Worm (Caenorhabditis elegans) whole organism, early embryonic: ENCODE data around the gene soc-1.

ENCODE experiments used
- B0310.2 ChIP-seq: sonication (generic microtip); optimal IDR thresholded peaks from 2 replicates; lab custom pipeline; 2016; ENCODE audit warnings: mild to moderate bottlenecking, missing genetic modification characterization, missing compliant biosample characterization
- F13C5.2 ChIP-seq: sonication (generic microtip); optimal IDR thresholded peaks from 2 replicates; lab custom pipeline; 2017; ENCODE audit warnings: mild to moderate bottlenecking, missing genetic modification characterization, inconsistent platforms, missing compliant biosample characterization
- aly-1 ChIP-seq: sonication (generic microtip); optimal IDR thresholded peaks from 2 replicates; lab custom pipeline; 2016; ENCODE audit warnings: missing genetic modification characterization, missing compliant biosample characterization
- ama-1 ChIP-seq: fragments of 150-350 bp; optimal IDR thresholded peaks from 2 replicates; lab custom pipeline; 2014
- ceh-13 ChIP-seq: fragments of 200-800 bp; sonication (Bioruptor generic); optimal IDR thresholded peaks from 2 replicates; lab custom pipeline; 2018; ENCODE audit warnings: mild to moderate bottlenecking, missing genetic modification characterization, missing compliant biosample characterization
- ceh-36 ChIP-seq: sonication (generic microtip); optimal IDR thresholded peaks from 2 replicates; lab custom pipeline; 2016; ENCODE audit warnings: missing genetic modification characterization, inconsistent platforms, missing compliant biosample characterization
- ets-7 ChIP-seq: sonication (generic microtip); optimal IDR thresholded peaks from 2 replicates; lab custom pipeline; 2016; ENCODE audit warnings: missing genotype, missing genetic modification characterization, missing compliant biosample characterization
- flt-1 ChIP-seq: fragments of 200-800 bp; sonication (Bioruptor generic); IDR thresholded peaks from 2 replicates; pipeline ENCODE4 v1.3.6; 2022; ENCODE audit warnings: missing genetic modification characterization, missing compliant biosample characterization
- hmbx-1 ChIP-seq: sonication (generic microtip); optimal IDR thresholded peaks from 2 replicates; lab custom pipeline; 2016; ENCODE audit warnings: mild to moderate bottlenecking, missing genetic modification characterization, missing compliant biosample characterization
- hmg-4 ChIP-seq: fragments of 200-800 bp; sonication (Bioruptor generic); optimal IDR thresholded peaks from 2 replicates; lab custom pipeline; 2018; ENCODE audit warnings: mild to moderate bottlenecking, missing genetic modification characterization, missing compliant biosample characterization
- hnd-1 ChIP-seq: sonication (generic microtip); optimal IDR thresholded peaks from 2 replicates; lab custom pipeline; 2016; ENCODE audit warnings: missing genetic modification characterization, missing compliant biosample characterization
- pes-1 ChIP-seq: fragments of 200-800 bp; sonication (Bioruptor generic); IDR thresholded peaks from 2 replicates; pipeline ENCODE4 v1.3.6; 2022; ENCODE audit warnings: missing genetic modification reagents, missing genetic modification characterization, missing compliant biosample characterization
- scrt-1 ChIP-seq: fragments of 200-800 bp; sonication (Bioruptor generic); IDR thresholded peaks from 2 replicates; pipeline ENCODE4 v1.3.6; 2022; ENCODE audit warnings: missing genetic modification characterization, missing compliant biosample characterization
- sea-1 ChIP-seq: fragments of 200-800 bp; sonication (Bioruptor generic); conservative IDR thresholded peaks from 2 replicates; pipeline ENCODE4 v1.3.6; 2022; ENCODE audit warnings: missing genetic modification characterization, missing compliant biosample characterization
- tbx-11 ChIP-seq: fragments of 200-800 bp; sonication (Bioruptor generic); IDR thresholded peaks from 2 replicates; pipeline ENCODE4 v1.3.6; 2022; ENCODE audit warnings: missing genetic modification characterization, missing compliant biosample characterization
- tbx-37 ChIP-seq: fragments of 200-800 bp; sonication (Bioruptor generic); conservative IDR thresholded peaks from 2 replicates; pipeline ENCODE4 v1.3.6; 2022; ENCODE audit warnings: missing genetic modification reagents, missing genetic modification characterization, missing compliant biosample characterization
- tra-4 ChIP-seq: sonication (generic microtip); optimal IDR thresholded peaks from 2 replicates; lab custom pipeline; 2017; ENCODE audit warnings: missing genetic modification characterization, missing compliant biosample characterization

The soc-1 gene

DNA sequence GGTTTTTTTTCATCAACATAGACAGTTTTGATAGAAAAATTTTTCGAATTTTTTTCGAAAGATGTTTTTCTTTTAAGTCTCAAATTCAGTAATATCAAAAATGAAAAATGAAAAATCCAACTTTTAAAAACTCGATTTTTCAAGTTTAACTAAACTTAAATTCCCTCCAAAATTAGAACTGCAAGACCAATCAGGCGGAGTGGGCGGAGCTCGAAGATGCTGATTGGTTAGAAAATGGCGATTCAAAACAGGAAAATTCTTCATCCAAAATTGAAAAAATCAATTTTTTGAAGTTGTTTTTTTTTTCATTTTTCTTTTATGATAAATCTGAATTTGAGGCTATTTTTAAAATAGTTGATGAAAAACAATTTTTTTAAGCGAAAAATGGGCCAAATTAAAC, 18.0 kb upstream of the soc-1 start:
- no peak for TF ChIP-seq B0310.2 (tag; lab: Kevin White, UChicago)
- no peak for TF ChIP-seq ama-1 (lab: Kevin White, UChicago)
- TF ChIP-seq aly-1 (tag; lab: Kevin White, UChicago) = no peak
- no peak for TF ChIP-seq sea-1
- TF ChIP-seq pes-1 = no peak
- TF ChIP-seq ceh-36 (tag; lab: Kevin White, UChicago) = no peak

- TF ChIP-seq tbx-37 (GFP tag; lab: Robert Waterston, UW) = no peak
- no peak for TF ChIP-seq ceh-13 (GFP tag; lab: Kevin White, UChicago)
- no peak for TF ChIP-seq hmg-4 (GFP tag; lab: Kevin White, UChicago)
- no peak for TF ChIP-seq tbx-11 (GFP tag; lab: Robert Waterston, UW)
- no peak for TF ChIP-seq hnd-1 (tag; lab: Kevin White, UChicago)
- no peak for TF ChIP-seq pes-1
- TF ChIP-seq aly-1 (tag; lab: Kevin White, UChicago) = no peak
- no peak for TF ChIP-seq sea-1
- TF ChIP-seq tra-4 (tag; lab: Kevin White, UChicago) = no peak
- TF ChIP-seq flt-1 = no peak
- TF ChIP-seq ama-1 (lab: Kevin White, UChicago) = no peak
- no peak for TF ChIP-seq F13C5.2 (tag; lab: Kevin White, UChicago)
Observed at ce11 chrV:4626344-4626743, 16.4 kb upstream of the soc-1 start.

DNA sequence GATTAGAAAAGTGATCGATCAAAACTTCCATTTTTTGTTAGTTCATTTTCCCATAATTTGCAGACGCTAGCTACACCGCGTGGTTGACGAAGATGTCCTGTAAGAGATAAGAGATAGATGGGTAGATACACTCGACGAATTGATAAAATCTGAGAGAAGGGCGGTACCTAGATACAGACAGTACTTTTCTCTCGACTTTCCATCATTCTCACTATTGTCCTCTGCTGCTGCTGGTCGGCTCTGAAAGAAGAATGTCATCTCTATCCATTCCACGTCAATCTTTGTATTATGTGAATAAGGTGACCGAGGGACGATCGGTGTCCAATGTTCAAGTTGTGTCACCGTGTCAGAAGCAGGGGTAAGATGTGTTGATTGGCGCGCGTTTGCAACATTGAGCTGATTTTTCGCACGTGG, 14.2 kb upstream of the soc-1 start, which contains the start of gene pmt-2:
pmt-2 (plus strand) TSS at position 64 of the 414 bp plus-strand sequence.
- no peak for TF ChIP-seq pes-1
- TF ChIP-seq B0310.2 (tag; lab: Kevin White, UChicago) = no peak
- TF ChIP-seq hmbx-1 (tag; lab: Kevin White, UChicago) = no peak
- no peak for TF ChIP-seq tbx-11 (GFP tag; lab: Robert Waterston, UW)
- no peak for TF ChIP-seq F13C5.2 (tag; lab: Kevin White, UChicago)
- no peak for TF ChIP-seq ceh-36 (tag; lab: Kevin White, UChicago)
- no peak for TF ChIP-seq tbx-37 (GFP tag; lab: Robert Waterston, UW)
- TF ChIP-seq tra-4 (tag; lab: Kevin White, UChicago) = no peak
- no peak for TF ChIP-seq ceh-13 (GFP tag; lab: Kevin White, UChicago)
- no peak for TF ChIP-seq aly-1 (tag; lab: Kevin White, UChicago)
- no peak for TF ChIP-seq flt-1
- no peak for TF ChIP-seq sea-1
- TF ChIP-seq ets-7 = no peak
- TF ChIP-seq ama-1 (lab: Kevin White, UChicago) = no peak
- no peak for TF ChIP-seq hmg-4 (GFP tag; lab: Kevin White, UChicago)
- no peak for TF ChIP-seq hnd-1 (tag; lab: Kevin White, UChicago)
- no peak for TF ChIP-seq scrt-1 (GFP tag; lab: Robert Waterston, UW)

- TF ChIP-seq tbx-37 (GFP tag; lab: Robert Waterston, UW) (no peak), aly-1 (tag; lab: Kevin White, UChicago) (no peak), scrt-1 (GFP tag; lab: Robert Waterston, UW) (no peak), hmg-4 (GFP tag; lab: Kevin White, UChicago) (no peak), flt-1 (no peak), ama-1 (lab: Kevin White, UChicago) (no peak), sea-1 (no peak), tra-4 (tag; lab: Kevin White, UChicago) (no peak), pes-1 (no peak), B0310.2 (tag; lab: Kevin White, UChicago) (no peak), hnd-1 (tag; lab: Kevin White, UChicago) (no peak), F13C5.2 (tag; lab: Kevin White, UChicago) (no peak), hmbx-1 (tag; lab: Kevin White, UChicago) (no peak), tbx-11 (GFP tag; lab: Robert Waterston, UW) (no peak), ets-7 (no peak), ceh-36 (tag; lab: Kevin White, UChicago) (no peak), ceh-13 (GFP tag; lab: Kevin White, UChicago) (no peak)
Observed at ce11 chrV:4630267-4630666, 12.5 kb upstream of the soc-1 start.

DNA sequence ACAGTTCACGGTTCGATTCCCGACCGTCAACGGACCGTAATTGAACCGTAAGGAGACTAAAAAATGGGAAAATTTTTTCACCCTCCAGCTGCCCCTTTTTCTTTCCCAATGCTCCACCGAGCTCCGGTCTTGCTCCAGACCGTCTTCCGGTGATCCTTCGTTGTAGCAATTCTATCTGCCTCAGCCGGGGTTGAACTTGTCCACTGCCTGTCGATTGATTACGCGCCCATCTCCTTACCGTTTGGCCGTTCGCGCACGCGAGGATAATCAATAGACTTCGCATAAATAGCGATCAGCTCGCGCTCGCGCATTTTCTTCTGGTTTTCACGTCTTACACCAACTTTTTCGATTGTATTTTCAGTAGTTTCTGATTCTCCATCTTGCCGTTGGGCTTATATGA, 9.9 kb upstream of the soc-1 start:
- 0 out of 2 replicates have a peak, but pooled peaks have one; percentile 49 for TF ChIP-seq scrt-1 (GFP tag; lab: Robert Waterston, UW)

DNA sequence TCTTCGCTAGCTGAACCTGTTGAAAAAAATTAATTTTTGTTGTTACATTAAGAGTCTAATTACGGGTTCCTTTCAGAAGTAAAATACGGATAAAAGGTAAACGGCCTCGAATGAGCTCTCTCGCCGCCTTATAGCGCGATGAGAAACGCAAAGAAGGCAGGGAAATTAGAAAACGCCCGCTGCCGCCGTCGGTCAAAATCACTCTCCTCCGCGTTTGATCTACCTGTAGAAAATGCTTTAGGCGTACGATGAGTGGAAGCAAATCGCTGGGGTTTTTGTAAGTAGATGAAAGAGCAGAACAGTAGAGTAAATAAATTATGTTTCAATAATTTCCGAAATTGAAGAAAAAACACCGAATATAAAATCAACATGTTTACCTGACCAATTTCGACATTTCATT, 5.6 kb upstream of the soc-1 start:
- TF ChIP-seq sea-1 = no peak

- no peak for TF ChIP-seq ets-7
- TF ChIP-seq ceh-13 (GFP tag; lab: Kevin White, UChicago) = no peak
- no peak for TF ChIP-seq hmg-4 (GFP tag; lab: Kevin White, UChicago)
- TF ChIP-seq scrt-1 (GFP tag; lab: Robert Waterston, UW) = no peak
- no peak for TF ChIP-seq aly-1 (tag; lab: Kevin White, UChicago)
- no peak for TF ChIP-seq ama-1 (lab: Kevin White, UChicago)
- TF ChIP-seq pes-1 = no peak
- TF ChIP-seq tra-4 (tag; lab: Kevin White, UChicago) = no peak
- no peak for TF ChIP-seq tbx-37 (GFP tag; lab: Robert Waterston, UW)
- TF ChIP-seq flt-1 = no peak
Observed at ce11 chrV:4640501-4641150, 2.1 kb upstream of the soc-1 start.

DNA sequence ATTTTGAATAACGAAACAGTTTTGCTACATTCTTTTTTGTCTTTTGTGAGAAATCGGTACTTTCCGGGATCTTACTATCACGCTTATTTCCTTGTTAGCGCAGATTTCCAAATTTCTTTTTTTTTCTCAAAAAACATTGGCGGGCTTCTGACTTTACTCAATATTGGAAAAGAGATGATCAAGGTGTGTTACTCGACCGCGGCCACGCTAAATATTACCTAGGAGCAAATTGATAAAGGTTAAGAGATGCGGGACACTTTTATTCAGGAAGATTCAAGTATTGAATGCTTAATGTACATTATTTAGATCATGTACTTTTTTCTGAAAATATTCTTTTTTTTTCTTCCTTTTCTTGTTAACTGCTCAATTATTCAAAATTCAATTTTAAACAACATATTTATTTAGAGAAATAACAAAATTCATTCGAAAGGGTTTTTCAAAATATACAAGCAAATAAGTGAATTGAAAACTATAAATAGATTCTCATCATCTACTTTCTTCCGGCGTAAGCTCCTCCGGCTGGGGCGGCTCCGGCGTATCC, 4.6 kb downstream of the soc-1 start:
- no peak for TF ChIP-seq F13C5.2 (tag; lab: Kevin White, UChicago)
- TF ChIP-seq scrt-1 (GFP tag; lab: Robert Waterston, UW) = no peak
- TF ChIP-seq pes-1 = no peak
- no peak for TF ChIP-seq tbx-37 (GFP tag; lab: Robert Waterston, UW)
- TF ChIP-seq ceh-36 (tag; lab: Kevin White, UChicago) = no peak
- no peak for TF ChIP-seq hmbx-1 (tag; lab: Kevin White, UChicago)
- TF ChIP-seq aly-1 (tag; lab: Kevin White, UChicago) = no peak
- no peak for TF ChIP-seq ama-1 (lab: Kevin White, UChicago)
- no peak for TF ChIP-seq B0310.2 (tag; lab: Kevin White, UChicago)
- TF ChIP-seq hnd-1 (tag; lab: Kevin White, UChicago) = no peak
- TF ChIP-seq sea-1 = no peak
- TF ChIP-seq ets-7 = no peak
- TF ChIP-seq flt-1 = no peak
- no peak for TF ChIP-seq tbx-11 (GFP tag; lab: Robert Waterston, UW)
- TF ChIP-seq ceh-13 (GFP tag; lab: Kevin White, UChicago) = no peak
- TF ChIP-seq tra-4 (tag; lab: Kevin White, UChicago) = no peak
- no peak for TF ChIP-seq hmg-4 (GFP tag; lab: Kevin White, UChicago)
